Worm (Caenorhabditis elegans): ENCODE data around the gene ZK1320.5.

DNA sequence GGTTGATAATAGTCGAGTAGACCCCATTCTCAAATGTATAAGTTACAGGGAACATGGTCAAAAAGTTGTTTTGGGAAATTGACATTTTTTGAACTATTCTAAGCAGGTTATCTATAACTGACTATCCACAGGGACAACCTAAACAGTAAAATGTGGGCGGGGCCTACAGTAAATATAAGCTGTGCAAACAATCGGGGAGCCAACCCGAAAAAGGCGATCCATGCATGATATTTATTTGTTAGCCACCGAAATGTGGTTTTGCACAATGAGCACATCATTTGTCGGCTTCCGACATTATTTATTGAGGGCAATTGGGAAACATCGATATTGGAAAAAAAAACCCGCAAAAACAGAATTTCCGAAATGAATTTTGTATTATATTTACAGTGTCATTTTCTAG lies 50.7 kb downstream of the ZK1320.5 start, which contains the start of gene hlh-6:
- TF ChIP-seq dmd-4 (tag; optimal IDR thresholded peaks at IDR 0.05; ENCODE audit: borderline replicate concordance) (no peak), ceh-24 (tag; optimal IDR thresholded peaks at IDR 0.05) (no peak), ceh-9 (tag; optimal IDR thresholded peaks at IDR 0.05) (no peak), pqm-1 (tag; optimal IDR thresholded peaks at IDR 0.05) (no peak), sdc-2 (tag; optimal IDR thresholded peaks at IDR 0.05) (no peak)
